Worm (Caenorhabditis elegans): Measurements from ENCODE around the gene Y73B6BL.289.

Gene Y73B6BL.289

DNA sequence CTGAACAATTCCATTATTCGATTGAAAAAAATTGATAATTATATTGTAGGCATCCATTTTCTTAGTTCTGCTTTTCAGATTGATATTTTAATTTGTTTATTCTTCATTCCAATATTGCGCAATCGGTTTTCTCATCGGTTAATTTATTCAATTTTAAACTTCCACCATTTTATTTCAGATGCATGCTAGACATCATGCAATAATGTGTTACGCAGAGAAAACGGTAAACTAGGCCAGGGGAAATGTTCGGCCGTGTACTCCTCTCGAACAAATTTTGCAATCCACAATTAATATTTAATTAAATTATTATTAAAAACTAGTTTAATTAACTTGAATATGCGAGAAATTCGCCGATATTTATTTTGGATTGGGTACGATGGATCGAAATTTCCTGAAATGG lies 25.6 kb upstream of the Y73B6BL.289 start, which contains the start of gene Y73B6BL.29 (continued):
- TF ChIP-seq lir-1 (GFP tag; conservative IDR thresholded peaks at IDR 0.05) = peak; percentile 90
- TF ChIP-seq tbx-9 (tag; optimal IDR thresholded peaks at IDR 0.05; ENCODE audit: borderline replicate concordance) = no peak
- peak; percentile 96 for TF ChIP-seq ceh-27 (GFP tag; optimal IDR thresholded peaks at IDR 0.05)
- TF ChIP-seq ztf-3 (GFP tag; optimal IDR thresholded peaks at IDR 0.05) = no peak
- no peak for TF ChIP-seq ztf-22 (GFP tag; optimal IDR thresholded peaks at IDR 0.05)
- TF ChIP-seq egl-18 (GFP tag; IDR thresholded peaks at IDR 0.05) = no peak
- peak; percentile 88 for TF ChIP-seq bed-2 (GFP tag; IDR thresholded peaks at IDR 0.05)
- TF ChIP-seq K12H6.12 (tag; optimal IDR thresholded peaks at IDR 0.05) = peak; percentile 90
- TF ChIP-seq ztf-26 (tag; optimal IDR thresholded peaks at IDR 0.05) = peak; percentile 1
- TF ChIP-seq chd-7 (tag; optimal IDR thresholded peaks at IDR 0.05) = peak; percentile 56
- TF ChIP-seq madf-10 (tag; optimal IDR thresholded peaks at IDR 0.05) = peak; percentile 72
- peak; percentile 7 for TF ChIP-seq gei-17 (GFP tag; optimal IDR thresholded peaks at IDR 0.05)
- no peak for TF ChIP-seq F37B4.10 (GFP tag; IDR thresholded peaks at IDR 0.05)
- no peak for TF ChIP-seq F55B11.4 (tag; optimal IDR thresholded peaks at IDR 0.05; ENCODE audit: borderline replicate concordance, insufficient read depth)
- TF ChIP-seq Y95B8A.8 (GFP tag; IDR thresholded peaks at IDR 0.05) = no peak
- no peak for TF ChIP-seq T26A5.8 (tag; optimal IDR thresholded peaks at IDR 0.05)
- TF ChIP-seq sea-2 (GFP tag; IDR thresholded peaks at IDR 0.05) = 0 out of 2 replicates have a peak, but pooled peaks have one; percentile 58
- TF ChIP-seq Y79H2A.3 (GFP tag; conservative IDR thresholded peaks at IDR 0.05) = no peak
- peak; percentile 63 for TF ChIP-seq nfyb-1 (GFP tag; IDR thresholded peaks at IDR 0.05)
- TF ChIP-seq cebp-1 (GFP tag; IDR thresholded peaks at IDR 0.05) = peak; percentile 46
- peak; percentile 84 for TF ChIP-seq cebp-1 (tag; optimal IDR thresholded peaks at IDR 0.05)
- 0 out of 2 replicates have a peak, but pooled peaks have one; percentile 71 for TF ChIP-seq ztf-28 (GFP tag; IDR thresholded peaks at IDR 0.05)
- peak; percentile 55; the same call in 1 of the 2 replicates for TF ChIP-seq K11D2.4 (GFP tag; IDR thresholded peaks at IDR 0.05)
- TF ChIP-seq attf-3 (GFP tag; conservative IDR thresholded peaks at IDR 0.05) = peak; percentile 53
- peak; percentile 92 for TF ChIP-seq hmg-1.2 (GFP tag; IDR thresholded peaks at IDR 0.05)
- 0 out of 2 replicates have a peak, but pooled peaks have one; percentile 13 for TF ChIP-seq hsf-1 (GFP tag; IDR thresholded peaks at IDR 0.05)
- peak; percentile 78 for TF ChIP-seq dox-1 (GFP tag; IDR thresholded peaks at IDR 0.05)
- no peak for TF ChIP-seq C17E4.6 (GFP tag; IDR thresholded peaks at IDR 0.05)
- peak in 2 of 3 experiments; percentile 69 to 95 for TF ChIP-seq lin-35 (GFP tag; optimal IDR thresholded peaks at IDR 0.05)
- peak; percentile 85 for TF ChIP-seq lin-40 (tag; optimal IDR thresholded peaks at IDR 0.05)
- TF ChIP-seq ceh-58 (GFP tag; IDR thresholded peaks at IDR 0.05) = no peak
- no peak for TF ChIP-seq F57A8.1 (GFP tag; optimal IDR thresholded peaks at IDR 0.05)
- TF ChIP-seq atf-7 (tag; optimal IDR thresholded peaks at IDR 0.05) = peak; percentile 65
- no peak for TF ChIP-seq lsy-27 (tag; optimal IDR thresholded peaks at IDR 0.05; ENCODE audit: borderline replicate concordance, insufficient read depth)
- TF ChIP-seq ekl-4 (GFP tag; IDR thresholded peaks at IDR 0.05) = peak; percentile 85
- TF ChIP-seq mxl-1 (tag; optimal IDR thresholded peaks at IDR 0.05) = no peak
- TF ChIP-seq lin-26 (GFP tag; IDR thresholded peaks at IDR 0.05) = no peak
- TF ChIP-seq pha-4 (tag; optimal IDR thresholded peaks at IDR 0.05) = no peak
- TF ChIP-seq snpc-3.4 (tag; optimal IDR thresholded peaks at IDR 0.05) = peak; percentile 5
- TF ChIP-seq pbrm-1 (GFP tag; IDR thresholded peaks at IDR 0.05) = peak; percentile 53; the same call in 1 of the 2 replicates
- TF ChIP-seq B0261.1 (tag; optimal IDR thresholded peaks at IDR 0.05) = peak; percentile 12
- TF ChIP-seq ZK185.1 (tag; optimal IDR thresholded peaks at IDR 0.05; ENCODE audit: poor library complexity, severe bottlenecking) = peak; percentile 97
- TF ChIP-seq tlf-1 (GFP tag; optimal IDR thresholded peaks at IDR 0.05) = peak; percentile 69
- TF ChIP-seq snpc-1.3 (tag; optimal IDR thresholded peaks at IDR 0.05; ENCODE audit: insufficient read depth) = peak; percentile 66
- peak; percentile 35 for TF ChIP-seq repo-1 (tag; optimal IDR thresholded peaks at IDR 0.05)
- no peak for TF ChIP-seq hrde-1 (tag; optimal IDR thresholded peaks at IDR 0.05; ENCODE audit: borderline replicate concordance)
- TF ChIP-seq Y56A3A.18 (GFP tag; IDR thresholded peaks at IDR 0.05) = no peak
- 0 out of 2 replicates have a peak, but pooled peaks have one; percentile 63 for TF ChIP-seq bed-1 (GFP tag; IDR thresholded peaks at IDR 0.05)
